Fruit fly (Drosophila melanogaster): ENCODE data around the gene CG13312.

Gene CG13312

DNA sequence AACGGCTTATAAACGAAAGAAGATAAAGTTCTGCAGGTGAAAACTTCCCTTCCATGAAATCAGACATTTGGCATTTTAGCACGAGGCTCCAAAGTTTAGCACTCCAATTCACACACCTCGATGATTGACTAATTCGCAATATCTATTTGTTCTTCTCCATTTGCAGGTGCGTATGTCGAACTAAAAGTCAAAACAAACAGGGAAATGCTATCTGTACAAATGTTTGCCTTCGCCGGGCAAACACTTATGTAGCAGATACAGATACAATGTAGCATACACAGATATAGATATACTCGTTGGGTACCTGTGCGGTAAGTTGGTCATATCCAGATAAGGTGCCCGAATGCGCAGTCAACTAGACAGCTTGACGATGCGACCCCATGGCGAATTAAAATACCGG, 27.9 kb upstream of the CG13312 start (continued):
- no peak for TF ChIP-seq GATAe (GFP tag; conservative IDR thresholded peaks at IDR 0.05)
- TF ChIP-seq Stat92E (GFP tag; optimal IDR thresholded peaks at IDR 0.05), result no peak
- TF ChIP-seq stc (GFP tag; IDR thresholded peaks at IDR 0.05), result no peak
- TF ChIP-seq ken (GFP tag; IDR thresholded peaks at IDR 0.05), result no peak
- no peak for TF ChIP-seq cad (GFP tag; optimal IDR thresholded peaks at IDR 0.05)
- peak; percentile 53 for TF ChIP-seq CG4707 (GFP tag; optimal IDR thresholded peaks at IDR 0.05)
- no peak for TF ChIP-seq Ravus (GFP tag; IDR thresholded peaks at IDR 0.05)
- TF ChIP-seq sqz (GFP tag; optimal IDR thresholded peaks at IDR 0.05), result no peak
- TF ChIP-seq yki (optimal IDR thresholded peaks at IDR 0.05), result no peak
- no peak for TF ChIP-seq unc-4 (GFP tag; IDR thresholded peaks at IDR 0.05; ENCODE audit: partially characterized antibody)
- TF ChIP-seq CG8388 (GFP tag; optimal IDR thresholded peaks at IDR 0.05), result no peak
- TF ChIP-seq Atf6 (GFP tag; IDR thresholded peaks at IDR 0.05), result no peak
- TF ChIP-seq CG4360 (GFP tag; IDR thresholded peaks at IDR 0.05), result no peak
- no peak for TF ChIP-seq sd (tag; optimal IDR thresholded peaks at IDR 0.05)
- TF ChIP-seq CG8359 (GFP tag; optimal IDR thresholded peaks at IDR 0.05; ENCODE audit: borderline replicate concordance), result peak; percentile 41
- no peak for TF ChIP-seq CG7786 (GFP tag; optimal IDR thresholded peaks at IDR 0.05)
- TF ChIP-seq sens-2 (GFP tag; IDR thresholded peaks at IDR 0.05), result no peak
- TF ChIP-seq row (GFP tag; IDR thresholded peaks at IDR 0.05), result no peak
- no peak for TF ChIP-seq CG12942 (GFP tag; optimal IDR thresholded peaks at IDR 0.05)
- no peak for TF ChIP-seq CG10274 (GFP tag; optimal IDR thresholded peaks at IDR 0.05)
- TF ChIP-seq CG15696 (tag; optimal IDR thresholded peaks at IDR 0.05), result peak; percentile 36
- peak; percentile 25 for TF ChIP-seq CG33213 (GFP tag; optimal IDR thresholded peaks at IDR 0.05)
- no peak for TF ChIP-seq CrebB (tag; optimal IDR thresholded peaks at IDR 0.05)
- TF ChIP-seq cas (GFP tag; IDR thresholded peaks at IDR 0.05), result no peak
- no peak for TF ChIP-seq CG12391 (tag; optimal IDR thresholded peaks at IDR 0.05)
- no peak for TF ChIP-seq hbn (GFP tag; IDR thresholded peaks at IDR 0.05; ENCODE audit: partially characterized antibody)
- no peak for TF ChIP-seq YL-1 (GFP tag; optimal IDR thresholded peaks at IDR 0.05)
- TF ChIP-seq CG15514 (GFP tag; optimal IDR thresholded peaks at IDR 0.05), result peak; percentile 2
- peak; percentile 12 for TF ChIP-seq CG17568 (GFP tag; optimal IDR thresholded peaks at IDR 0.05)
- no peak for TF ChIP-seq run (tag; optimal IDR thresholded peaks at IDR 0.05)
- TF ChIP-seq Nf-YC (tag; optimal IDR thresholded peaks at IDR 0.05), result no peak
- TF ChIP-seq Gsc (GFP tag; IDR thresholded peaks at IDR 0.05), result no peak
- no peak for TF ChIP-seq kay (GFP tag; optimal IDR thresholded peaks at IDR 0.05)
- no peak for TF ChIP-seq CG3995 (GFP tag; optimal IDR thresholded peaks at IDR 0.05)
- TF ChIP-seq CG9215 (GFP tag; IDR thresholded peaks at IDR 0.05), result no peak
- TF ChIP-seq z (GFP tag; IDR thresholded peaks at IDR 0.05), result no peak
- no peak for TF ChIP-seq pzg (GFP tag; optimal IDR thresholded peaks at IDR 0.05)
- no peak for TF ChIP-seq br (optimal IDR thresholded peaks at IDR 0.05)
- no peak for TF ChIP-seq sug (tag; optimal IDR thresholded peaks at IDR 0.05)
- peak; percentile 5 for TF ChIP-seq tap (tag; optimal IDR thresholded peaks at IDR 0.05)
- peak; percentile 11 for TF ChIP-seq cg (GFP tag; optimal IDR thresholded peaks at IDR 0.05)
- TF ChIP-seq tio (GFP tag; optimal IDR thresholded peaks at IDR 0.05), result no peak
- no peak for TF ChIP-seq CG12236 (GFP tag; optimal IDR thresholded peaks at IDR 0.05)
- peak; percentile 26 for TF ChIP-seq nerfin-1 (tag; optimal IDR thresholded peaks at IDR 0.05)
- peak; percentile 68 for TF ChIP-seq CG15479 (GFP tag; optimal IDR thresholded peaks at IDR 0.05)
- TF ChIP-seq Sry-δ (GFP tag; optimal IDR thresholded peaks at IDR 0.05), result no peak
- TF ChIP-seq CG17829 (tag; optimal IDR thresholded peaks at IDR 0.05), result no peak
- no peak for TF ChIP-seq Dref (GFP tag; IDR thresholded peaks at IDR 0.05)
- no peak for TF ChIP-seq pum (GFP tag; optimal IDR thresholded peaks at IDR 0.05)
- peak; percentile 45 for TF ChIP-seq CG9727 (GFP tag; optimal IDR thresholded peaks at IDR 0.05)
- TF ChIP-seq Dp (GFP tag; optimal IDR thresholded peaks at IDR 0.05), result no peak
- TF ChIP-seq CG12744 (GFP tag; optimal IDR thresholded peaks at IDR 0.05), result no peak
